Worm (Caenorhabditis elegans): ENCODE results near the gene xpb-1.

The xpb-1 gene

DNA sequence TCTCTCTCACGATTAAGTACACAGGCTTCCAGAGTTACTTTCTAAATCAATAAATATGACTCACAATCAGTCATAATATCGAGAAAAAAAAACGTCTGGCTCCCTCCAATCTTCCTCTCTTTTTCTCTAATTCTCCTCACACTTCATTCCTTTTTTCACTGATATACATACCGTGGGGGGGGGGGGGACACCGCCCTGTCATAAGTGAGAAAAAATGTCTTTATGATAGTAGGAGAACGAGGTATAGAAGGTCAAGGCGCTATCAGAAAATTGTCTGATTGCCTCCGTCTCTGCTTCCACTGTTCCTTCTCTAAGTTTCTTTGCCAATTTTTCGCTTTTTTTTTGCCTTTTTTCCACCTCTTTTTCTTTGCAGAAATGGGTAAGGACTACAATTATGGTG, 30.0 kb upstream of the xpb-1 start, which contains the start of gene Y66D12A.24 (continued):
- TF ChIP-seq zip-11 (GFP tag; IDR thresholded peaks at IDR 0.05) (no peak), fkh-10 (GFP tag; optimal IDR thresholded peaks at IDR 0.05) (no peak), lin-1 (GFP tag; IDR thresholded peaks at IDR 0.05) (peak; percentile 57; the same call in 1 of the 2 replicates), lir-3 (tag; optimal IDR thresholded peaks at IDR 0.05) (no peak), Y48G9A.11 (GFP tag; IDR thresholded peaks at IDR 0.05) (no peak)

DNA sequence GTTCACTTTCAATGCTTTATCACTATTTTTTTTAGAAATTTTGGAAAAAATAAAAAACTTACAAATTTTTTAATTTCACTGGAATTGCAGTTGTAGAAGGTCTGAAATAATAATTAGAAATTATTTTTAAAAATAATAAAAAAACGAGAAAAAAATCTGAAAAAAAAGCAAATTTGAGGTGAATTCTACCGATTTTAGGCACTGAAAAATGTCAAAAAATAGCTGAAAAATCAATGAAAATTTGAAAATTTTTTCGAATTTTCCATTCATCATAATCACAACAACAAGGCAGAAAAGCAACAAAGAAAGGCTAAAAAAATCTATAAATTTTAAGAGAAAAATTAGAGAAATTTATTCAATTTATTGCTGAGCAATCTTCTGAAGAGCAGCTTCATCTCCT, 25.8 kb upstream of the xpb-1 start, which contains the start of gene nars-2:
Gene nars-2, minus strand, starts transcription at position 101 of the 400 bp plus-strand sequence.
- no peak for TF ChIP-seq jun-1 (tag; optimal IDR thresholded peaks at IDR 0.05)

DNA sequence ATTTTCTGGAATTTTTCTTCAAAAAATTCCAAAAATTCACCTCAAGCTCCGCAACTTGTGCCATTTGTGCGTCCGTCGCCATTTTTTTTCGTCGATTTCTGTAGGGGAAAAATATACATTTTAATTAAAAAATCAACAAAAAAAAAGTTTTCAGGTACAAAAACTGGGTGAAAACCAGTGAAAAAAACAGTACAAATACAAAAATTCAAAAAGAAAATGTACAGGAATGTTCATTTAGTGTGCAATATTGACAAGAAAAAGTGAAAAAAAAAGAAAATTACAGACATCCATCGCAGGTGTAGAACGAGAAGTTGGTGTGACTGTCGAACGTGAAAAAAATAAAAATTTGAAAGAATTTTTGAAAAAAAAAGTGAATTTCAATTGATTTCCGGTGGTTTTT, 23.7 kb upstream of the xpb-1 start, which contains the start of gene tin-10:
Gene tin-10, minus strand, starts transcription at position 101 of the 400 bp plus-strand sequence.
- TF ChIP-seq ceh-62 (tag; optimal IDR thresholded peaks at IDR 0.05) (no peak), T20F7.1 (GFP tag; optimal IDR thresholded peaks at IDR 0.05) (no peak), unc-130 (GFP tag; optimal IDR thresholded peaks at IDR 0.05) (no peak), spr-1 (tag; optimal IDR thresholded peaks at IDR 0.05) (no peak), ctbp-1 (GFP tag; IDR thresholded peaks at IDR 0.05) (no peak), hmg-1.1 (GFP tag; IDR thresholded peaks at IDR 0.05) (no peak), nhr-102 (tag; optimal IDR thresholded peaks at IDR 0.05) (no peak), tra-1 (GFP tag; IDR thresholded peaks at IDR 0.05) (no peak), ceh-32 (tag; optimal IDR thresholded peaks at IDR 0.05; ENCODE audit: poor library complexity) (no peak), nhr-48 (tag; optimal IDR thresholded peaks at IDR 0.05) (no peak)

DNA sequence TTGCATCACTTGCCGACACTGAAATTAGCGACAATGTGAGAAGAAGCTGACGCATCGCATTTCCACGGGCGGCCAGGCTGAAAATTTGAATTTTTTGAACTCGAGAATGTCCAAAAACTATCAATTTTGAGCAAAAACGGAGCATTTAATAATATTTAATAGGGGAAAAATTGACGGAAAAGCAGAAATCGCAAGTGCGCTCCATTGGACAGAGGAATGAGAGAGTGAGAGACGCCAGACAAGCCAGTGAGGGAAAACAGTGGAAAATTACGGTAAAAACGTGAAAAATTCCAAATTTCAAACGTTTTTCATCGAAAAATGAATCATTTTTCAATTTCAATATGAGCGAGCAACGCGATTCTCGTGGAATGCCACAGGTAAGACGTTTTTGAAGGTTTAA, 21.2 kb upstream of the xpb-1 start, which contains the start of the genes Y66D12A.21 and spe-6:
Gene Y66D12A.21, minus strand, starts transcription at position 90 of the 400 bp plus-strand sequence.
Gene spe-6, plus strand, starts transcription at position 276 of the 400 bp plus-strand sequence.
- no peak for TF ChIP-seq set-16 (GFP tag; IDR thresholded peaks at IDR 0.05)
- no peak for TF ChIP-seq Y105C5A.15 (GFP tag; IDR thresholded peaks at IDR 0.05)
- TF ChIP-seq zfp-2 (tag; optimal IDR thresholded peaks at IDR 0.05) = no peak
- TF ChIP-seq F44E2.7 (GFP tag; IDR thresholded peaks at IDR 0.05) = no peak
- TF ChIP-seq mes-2 (tag; optimal IDR thresholded peaks at IDR 0.05; ENCODE audit: poor library complexity, severe bottlenecking) = peak; percentile 63
- no peak for TF ChIP-seq ama-1 (optimal IDR thresholded peaks at IDR 0.05)
- no peak for TF ChIP-seq tag-97 (GFP tag; IDR thresholded peaks at IDR 0.05)
- no peak for TF ChIP-seq D1046.2 (GFP tag; IDR thresholded peaks at IDR 0.05)
- TF ChIP-seq F49E8.2 (tag; optimal IDR thresholded peaks at IDR 0.05; ENCODE audit: borderline replicate concordance) = no peak
- no peak for TF ChIP-seq R02D3.7 (tag; optimal IDR thresholded peaks at IDR 0.05)
- peak; percentile 87 for TF ChIP-seq lin-38 (GFP tag; IDR thresholded peaks at IDR 0.05)
- no peak for TF ChIP-seq duxl-1 (tag; optimal IDR thresholded peaks at IDR 0.05; ENCODE audit: poor library complexity)
- TF ChIP-seq lsy-2 (tag; optimal IDR thresholded peaks at IDR 0.05) = peak in 1 of 2 experiments; percentile 36
- TF ChIP-seq nhr-76 (tag; optimal IDR thresholded peaks at IDR 0.05) = no peak
- peak; percentile 4 for TF ChIP-seq unc-130 (GFP tag; optimal IDR thresholded peaks at IDR 0.05)
- no peak for TF ChIP-seq dmd-9 (GFP tag; IDR thresholded peaks at IDR 0.05)
- no peak for TF ChIP-seq ceh-82 (tag; optimal IDR thresholded peaks at IDR 0.05)
- no peak for TF ChIP-seq nhr-25 (tag; optimal IDR thresholded peaks at IDR 0.05; ENCODE audit: borderline replicate concordance, insufficient read depth)

DNA sequence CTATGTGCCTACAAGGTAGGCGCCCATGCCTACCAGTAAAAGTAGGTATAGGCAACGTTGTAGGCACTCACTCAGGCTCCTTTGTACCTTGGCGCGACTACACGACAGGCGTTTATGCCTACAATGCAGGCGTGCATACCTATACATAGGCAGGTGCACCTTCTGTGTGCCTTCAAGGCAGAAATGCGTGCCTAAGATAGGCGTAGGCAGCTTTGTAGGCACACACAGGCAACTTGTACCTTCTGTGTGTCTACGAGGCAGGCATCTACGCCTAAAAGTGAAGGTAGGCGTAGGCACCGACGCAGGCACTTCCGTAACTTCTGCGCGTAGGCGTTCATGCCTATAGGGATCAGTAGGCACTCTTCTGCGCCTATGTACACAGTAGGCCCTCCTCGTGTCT, 20.8 kb upstream of the xpb-1 start:
- TF ChIP-seq gei-8 (GFP tag; optimal IDR thresholded peaks at IDR 0.05) (no peak), aha-1 (tag) (peak; percentile 65), madf-5 (GFP tag; IDR thresholded peaks at IDR 0.05) (0 out of 4 replicates have a peak, but pooled peaks of 1 of the 2 experiments have one; percentile 8), dmd-6 (GFP tag; IDR thresholded peaks at IDR 0.05) (no peak), F49E8.2 (tag; optimal IDR thresholded peaks at IDR 0.05; ENCODE audit: borderline replicate concordance) (no peak), ZK546.5 (tag; optimal IDR thresholded peaks at IDR 0.05) (no peak), lsy-2 (tag; optimal IDR thresholded peaks at IDR 0.05) (no peak)
